Fruit fly (Drosophila melanogaster) whole organism, embryonic: Measurements from ENCODE around the gene CG32645.

ENCODE experiments used
- Asciz ChIP-seq: fragments of 200-800 bp; sonication (Bioruptor generic); optimal IDR thresholded peaks from 2 replicates; lab custom pipeline; 2017; ENCODE audit warnings: missing biosample characterization, mild to moderate bottlenecking, missing genetic modification characterization, missing genetic modification reagents
- B-H2 ChIP-seq: fragments of 200-800 bp; sonication (Bioruptor generic); optimal IDR thresholded peaks from 2 replicates; lab custom pipeline; 2018; ENCODE audit warnings: missing biosample characterization, mild to moderate bottlenecking, missing genetic modification characterization
- CG10274 ChIP-seq: fragments of 200-800 bp; sonication (Bioruptor generic); optimal IDR thresholded peaks from 3 replicates; lab custom pipeline; 2017; ENCODE audit warnings: missing biosample characterization, mild to moderate bottlenecking, missing genetic modification characterization
- CG10654 ChIP-seq: fragments of 200-800 bp; sonication (Bioruptor generic); optimal IDR thresholded peaks from 2 replicates; lab custom pipeline; 2016; ENCODE audit warnings: missing biosample characterization, missing genetic modification characterization
- CG10979 ChIP-seq: fragments of 200-800 bp; sonication (Bioruptor generic); optimal IDR thresholded peaks from 2 replicates; lab custom pipeline; 2018; ENCODE audit warnings: missing biosample characterization, mild to moderate bottlenecking, missing genetic modification characterization, moderate library complexity
- CG15269 ChIP-seq: fragments of 200-800 bp; sonication (Bioruptor generic); optimal IDR thresholded peaks from 2 replicates; lab custom pipeline; 2018; ENCODE audit warnings: missing biosample characterization, mild to moderate bottlenecking, missing genetic modification characterization, moderate library complexity
- CG15479 ChIP-seq: fragments of 200-800 bp; sonication (Bioruptor generic); optimal IDR thresholded peaks from 3 replicates; lab custom pipeline; 2019; ENCODE audit warnings: missing biosample characterization, mild to moderate bottlenecking, missing genetic modification characterization, moderate library complexity
- CG33213 ChIP-seq: fragments of 200-800 bp; sonication (Bioruptor generic); optimal IDR thresholded peaks from 3 replicates; lab custom pipeline; 2016; ENCODE audit warnings: missing biosample characterization, missing genetic modification characterization
- CG4820 ChIP-seq: fragments of 200-800 bp; sonication (Bioruptor generic); optimal IDR thresholded peaks from 3 replicates; lab custom pipeline; 2016; ENCODE audit warnings: missing biosample characterization, missing genetic modification characterization
- CG6175 ChIP-seq: fragments of 200-800 bp; sonication (Bioruptor generic); IDR thresholded peaks from 3 replicates; pipeline ENCODE4 v1.3.6; 2022; ENCODE audit warnings: missing biosample characterization, missing genetic modification characterization
- CG6765 ChIP-seq: fragments of 200-800 bp; sonication (Bioruptor generic); optimal IDR thresholded peaks from 3 replicates; lab custom pipeline; 2017; ENCODE audit warnings: missing biosample characterization, mild to moderate bottlenecking, missing genetic modification characterization
- CG7357 ChIP-seq: fragments of 200-800 bp; sonication (Bioruptor generic); IDR thresholded peaks from 3 replicates; pipeline ENCODE4 v1.3.6; 2022; ENCODE audit warnings: missing biosample characterization, missing genetic modification characterization
- CG7839 ChIP-seq: fragments of 200-800 bp; sonication (Bioruptor generic); optimal IDR thresholded peaks from 3 replicates; lab custom pipeline; 2018; ENCODE audit warnings: missing biosample characterization, mild to moderate bottlenecking, missing genetic modification characterization, moderate library complexity
- Chrac-16 ChIP-seq: fragments of 200-800 bp; sonication (Bioruptor generic); optimal IDR thresholded peaks from 3 replicates; lab custom pipeline; 2016; ENCODE audit warnings: missing biosample characterization, missing genetic modification characterization
- Dip2 ChIP-seq: fragments of 200-800 bp; sonication (Bioruptor generic); IDR thresholded peaks from 2 replicates; pipeline ENCODE4 v1.3.6; 2022; ENCODE audit warnings: missing biosample characterization, missing genetic modification characterization
- Gsc ChIP-seq: fragments of 200-800 bp; sonication (Bioruptor generic); IDR thresholded peaks from 2 replicates; pipeline ENCODE4 v1.3.6; 2022; ENCODE audit warnings: missing biosample characterization, missing genetic modification characterization
- HmgZ ChIP-seq: fragments of 200-800 bp; sonication (Bioruptor generic); optimal IDR thresholded peaks from 2 replicates; lab custom pipeline; 2018; ENCODE audit warnings: missing biosample characterization, mild to moderate bottlenecking, missing genetic modification characterization
- Hmr ChIP-seq: fragments of 200-800 bp; sonication (Bioruptor generic); optimal IDR thresholded peaks from 3 replicates; lab custom pipeline; 2017; ENCODE audit warnings: mild to moderate bottlenecking, missing biosample characterization, missing genetic modification reagents, missing genetic modification characterization
- Hr3 ChIP-seq: fragments of 200-800 bp; sonication (Bioruptor generic); optimal IDR thresholded peaks from 3 replicates; lab custom pipeline; 2016; ENCODE audit warnings: missing biosample characterization, missing genetic modification characterization
- Kr ChIP-seq: fragments of 200-800 bp; sonication (Bioruptor generic); optimal IDR thresholded peaks from 2 replicates; lab custom pipeline; 2017; ENCODE audit warnings: missing biosample characterization, mild to moderate bottlenecking, missing genetic modification characterization
- MESR4 ChIP-seq: fragments of 200-800 bp; sonication (Bioruptor generic); optimal IDR thresholded peaks from 2 replicates; lab custom pipeline; 2018; ENCODE audit warnings: missing biosample characterization, mild to moderate bottlenecking, missing genetic modification characterization, moderate library complexity
- NC2α ChIP-seq: fragments of 200-800 bp; sonication (Bioruptor generic); optimal IDR thresholded peaks from 2 replicates; lab custom pipeline; 2016; ENCODE audit warnings: missing biosample characterization, missing genetic modification characterization
- Nf-YA ChIP-seq: fragments of 200-800 bp; sonication (Bioruptor generic); IDR thresholded peaks from 2 replicates; pipeline ENCODE4 v1.3.6; 2022; ENCODE audit warnings: missing biosample characterization, missing genetic modification characterization
- Oaz ChIP-seq: fragments of 200-800 bp; sonication (Bioruptor generic); IDR thresholded peaks from 2 replicates; pipeline ENCODE4 v1.3.6; 2022; ENCODE audit warnings: missing biosample characterization, missing genetic modification characterization
- Oli ChIP-seq: fragments of 200-800 bp; sonication (Bioruptor generic); optimal IDR thresholded peaks from 2 replicates; lab custom pipeline; 2018; ENCODE audit warnings: missing biosample characterization, mild to moderate bottlenecking, missing genetic modification characterization, moderate library complexity
- PHDP ChIP-seq: fragments of 200-800 bp; sonication (Bioruptor generic); optimal IDR thresholded peaks from 3 replicates; lab custom pipeline; 2018; ENCODE audit warnings: missing biosample characterization, mild to moderate bottlenecking, missing genetic modification characterization, moderate library complexity
- Pdp1 ChIP-seq, 2 experiments: fragments of 200-800 bp; sonication (Bioruptor generic); optimal IDR thresholded peaks; 3 replicates each; lab custom pipeline; 2016; ENCODE audit warnings: missing biosample characterization in 2 of 2, missing genetic modification characterization in 2 of 2, mild to moderate bottlenecking in 1 of 2, moderate library complexity in 1 of 2
- Ptx1 ChIP-seq: fragments of 200-800 bp; sonication (Bioruptor generic); IDR thresholded peaks from 2 replicates; pipeline ENCODE4 v1.3.6; 2022; ENCODE audit warnings: missing biosample characterization, missing genetic modification characterization
- Rfx ChIP-seq: fragments of 200-800 bp; sonication (Bioruptor generic); IDR thresholded peaks from 2 replicates; pipeline ENCODE4 v1.3.6; 2022; ENCODE audit warnings: missing biosample characterization, missing genetic modification characterization
- Sox102F ChIP-seq: fragments of 200-800 bp; sonication (Bioruptor generic); optimal IDR thresholded peaks from 2 replicates; lab custom pipeline; 2018; ENCODE audit warnings: missing biosample characterization, mild to moderate bottlenecking, missing genetic modification characterization, moderate library complexity
- cg ChIP-seq: fragments of 200-800 bp; sonication (Bioruptor generic); optimal IDR thresholded peaks from 3 replicates; lab custom pipeline; 2019; ENCODE audit warnings: missing biosample characterization, mild to moderate bottlenecking, missing genetic modification characterization, moderate library complexity
- da ChIP-seq: fragments of 200-800 bp; sonication (Bioruptor generic); optimal IDR thresholded peaks from 2 replicates; lab custom pipeline; 2016; ENCODE audit warnings: missing biosample characterization, missing genetic modification characterization
- dan ChIP-seq: fragments of 200-800 bp; sonication (Bioruptor generic); IDR thresholded peaks from 2 replicates; pipeline ENCODE4 v1.3.6; 2022; ENCODE audit warnings: missing biosample characterization, missing genetic modification characterization
- dysf ChIP-seq: fragments of 200-800 bp; sonication (Bioruptor generic); IDR thresholded peaks from 3 replicates; pipeline ENCODE4 v1.3.6; 2022; ENCODE audit warnings: missing biosample characterization, missing genetic modification characterization
- ftz-f1 ChIP-seq: fragments of 200-800 bp; sonication (Bioruptor generic); optimal IDR thresholded peaks from 2 replicates; lab custom pipeline; 2016; ENCODE audit warnings: missing biosample characterization, missing genetic modification characterization
- gfzf ChIP-seq: fragments of 200-800 bp; sonication (Bioruptor generic); optimal IDR thresholded peaks from 2 replicates; lab custom pipeline; 2016; ENCODE audit warnings: missing biosample characterization, mild to moderate bottlenecking, missing genetic modification characterization, moderate library complexity
- gsb-n ChIP-seq: fragments of 200-800 bp; sonication (Bioruptor generic); optimal IDR thresholded peaks from 3 replicates; lab custom pipeline; 2018; ENCODE audit warnings: missing biosample characterization, mild to moderate bottlenecking, missing genetic modification characterization
- h ChIP-seq: fragments of >200 bp; optimal IDR thresholded peaks from 2 replicates; lab custom pipeline; 2017
- ham ChIP-seq: fragments of 200-800 bp; sonication (Bioruptor generic); IDR thresholded peaks from 2 replicates; pipeline ENCODE4 v1.3.6; 2022; ENCODE audit warnings: missing biosample characterization, missing genetic modification characterization
- insv ChIP-seq, 2 experiments: fragments of 200-800 bp; sonication (Bioruptor generic); optimal IDR thresholded peaks; 3 replicates each; lab custom pipeline; 2016 to 2018; ENCODE audit warnings: missing biosample characterization in 2 of 2, missing genetic modification characterization in 2 of 2
- jing ChIP-seq: fragments of 200-800 bp; sonication (Bioruptor generic); optimal IDR thresholded peaks from 2 replicates; lab custom pipeline; 2018; ENCODE audit warnings: missing biosample characterization, mild to moderate bottlenecking, missing genetic modification characterization
- ken ChIP-seq: fragments of 200-800 bp; sonication (Bioruptor generic); IDR thresholded peaks from 3 replicates; pipeline ENCODE4 v1.3.6; 2022; ENCODE audit warnings: missing biosample characterization, missing genetic modification characterization
- maf-S ChIP-seq: fragments of 200-800 bp; sonication (Bioruptor generic); optimal IDR thresholded peaks from 2 replicates; lab custom pipeline; 2016; ENCODE audit warnings: missing biosample characterization, missing genetic modification characterization
- nerfin-2 ChIP-seq: fragments of 200-800 bp; sonication (Bioruptor generic); IDR thresholded peaks from 2 replicates; pipeline ENCODE4 v1.3.6; 2022; ENCODE audit warnings: missing biosample characterization, missing genetic modification characterization; ENCODE audit not compliant: partially characterized antibody
- org-1 ChIP-seq: fragments of 200-800 bp; sonication (Bioruptor generic); optimal IDR thresholded peaks from 2 replicates; lab custom pipeline; 2017; ENCODE audit warnings: missing biosample characterization, missing genetic modification characterization
- pfk ChIP-seq: fragments of 200-800 bp; sonication (Bioruptor generic); optimal IDR thresholded peaks from 2 replicates; lab custom pipeline; 2018; ENCODE audit warnings: missing biosample characterization, mild to moderate bottlenecking, missing genetic modification characterization, moderate library complexity
- rib ChIP-seq: fragments of 200-800 bp; sonication (Bioruptor generic); IDR thresholded peaks from 2 replicates; pipeline ENCODE4 v1.3.6; 2022; ENCODE audit warnings: missing biosample characterization, missing genetic modification characterization
- sens ChIP-seq: fragments of 200-800 bp; sonication (Bioruptor generic); peaks from one replicate; lab custom pipeline; 2016; ENCODE audit warnings: missing biosample characterization, missing genetic modification characterization
- ssp ChIP-seq: fragments of 200-800 bp; sonication (Bioruptor generic); IDR thresholded peaks from 2 replicates; pipeline ENCODE4 v1.3.6; 2022; ENCODE audit warnings: missing biosample characterization, missing genetic modification characterization
- stc ChIP-seq: fragments of 200-800 bp; sonication (Bioruptor generic); IDR thresholded peaks from 2 replicates; pipeline ENCODE4 v1.3.6; 2022; ENCODE audit warnings: missing biosample characterization, missing genetic modification characterization
- tap ChIP-seq: fragments of 200-800 bp; optimal IDR thresholded peaks from 3 replicates; lab custom pipeline; 2019; ENCODE audit warnings: missing biosample characterization, mild to moderate bottlenecking, missing genetic modification characterization, moderate library complexity
- tna ChIP-seq: fragments of 200-800 bp; sonication (Bioruptor generic); IDR thresholded peaks from 2 replicates; pipeline ENCODE4 v1.3.6; 2022; ENCODE audit warnings: missing biosample characterization, missing genetic modification characterization; ENCODE audit not compliant: partially characterized antibody

CG32645 gene

dm6 chrX:13109583-13110126 is 29.3 kb upstream of the CG32645 start (continued):
- TF ChIP-seq Rfx (GFP tag; lab: Robert Waterston, UW) (peak; percentile 75), CG6175 (GFP tag; lab: Robert Waterston, UW) (no peak), Sox102F (GFP tag; lab: Kevin White, UChicago) (peak; percentile 70), Chrac-16 (GFP tag; lab: Kevin White, UChicago) (no peak), B-H2 (GFP tag; lab: Kevin White, UChicago) (no peak), CG10979 (tag; lab: Kevin White, UChicago) (peak; percentile 18), Ptx1 (GFP tag; lab: Robert Waterston, UW) (peak; percentile 71), MESR4 (no peak), stc (no peak), CG33213 (GFP tag; lab: Kevin White, UChicago) (no peak), CG6765 (GFP tag; lab: Kevin White, UChicago) (no peak), Kr (no peak), ssp (GFP tag; lab: Robert Waterston, UW) (0 out of 2 replicates have a peak, but pooled peaks have one; percentile 23), rib (GFP tag; lab: Robert Waterston, UW) (no peak), Gsc (no peak), h (no peak), insv (GFP tag; optimal IDR thresholded peaks at IDR 0.05; lab: Kevin White, UChicago) (no peak), Dip2 (no peak), CG4820 (GFP tag; lab: Kevin White, UChicago) (no peak), gfzf (GFP tag; lab: Kevin White, UChicago) (no peak), tna (GFP tag; lab: Robert Waterston, UW) (no peak), dysf (GFP tag; lab: Robert Waterston, UW) (peak; percentile 75), Oli (peak; percentile 57), ftz-f1 (GFP tag; lab: Kevin White, UChicago) (no peak), PHDP (peak; percentile 63), CG7839 (peak; percentile 61), CG10274 (GFP tag; lab: Kevin White, UChicago) (no peak), nerfin-2 (GFP tag; lab: Robert Waterston, UW) (no peak), CG15479 (GFP tag; lab: Kevin White, UChicago) (no peak), dan (GFP tag; lab: Robert Waterston, UW) (no peak), tap (peak; percentile 49), ken (GFP tag; lab: Robert Waterston, UW) (no peak), jing (GFP tag; lab: Kevin White, UChicago) (no peak), org-1 (GFP tag; lab: Kevin White, UChicago) (no peak), pfk (GFP tag; lab: Kevin White, UChicago) (no peak), Hr3 (GFP tag; lab: Kevin White, UChicago) (peak; percentile 30), NC2α (GFP tag; lab: Kevin White, UChicago) (no peak), cg (GFP tag; lab: Kevin White, UChicago) (no peak), Oaz (GFP tag; lab: Robert Waterston, UW) (no peak), da (GFP tag; lab: Kevin White, UChicago) (no peak), CG10654 (GFP tag; lab: Kevin White, UChicago) (no peak), Asciz (GFP tag; lab: Kevin White, UChicago) (no peak), maf-S (GFP tag; lab: Kevin White, UChicago) (no peak), HmgZ (no peak), Pdp1 (GFP tag; optimal IDR thresholded peaks at IDR 0.05; lab: Kevin White, UChicago) (no peak), CG15269 (tag; lab: Kevin White, UChicago) (peak; percentile 77), CG7357 (GFP tag; lab: Robert Waterston, UW) (peak; percentile 42; the same call in 1 of the 3 replicates), sens (GFP tag; lab: Kevin White, UChicago) (no peak), ham (no peak), Nf-YA (GFP tag; lab: Robert Waterston, UW) (0 out of 2 replicates have a peak, but pooled peaks have one; percentile 28), Hmr (GFP tag; lab: Kevin White, UChicago) (peak; percentile 61), gsb-n (tag; lab: Kevin White, UChicago) (peak; percentile 19)
